Worm (Caenorhabditis elegans) whole organism, mixed stage, embryonic: ENCODE data around the gene gly-13.

ENCODE experiments used
- ceh-39 ChIP-seq: fragments of 150-350 bp; optimal IDR thresholded peaks from 2 replicates; lab custom pipeline; 2014; ENCODE audit warnings: missing biosample characterization, missing genetic modification characterization
- flh-1 ChIP-seq: fragments of 200-800 bp; sonication (Bioruptor generic); optimal IDR thresholded peaks from 2 replicates; lab custom pipeline; 2018; ENCODE audit warnings: mild to moderate bottlenecking, missing genetic modification characterization, moderate library complexity, missing compliant biosample characterization
- lin-13 ChIP-seq: fragments of 150-350 bp; optimal IDR thresholded peaks from 2 replicates; lab custom pipeline; 2014; ENCODE audit warnings: missing biosample characterization, missing genetic modification characterization
- lsy-2 ChIP-seq: fragments of 150-350 bp; optimal IDR thresholded peaks from 2 replicates; lab custom pipeline; 2014; ENCODE audit warnings: missing biosample characterization, missing genetic modification characterization
- mab-5 ChIP-seq: fragments of 150-350 bp; optimal IDR thresholded peaks from 2 replicates; lab custom pipeline; 2014; ENCODE audit warnings: missing biosample characterization, missing genetic modification characterization
- mep-1 ChIP-seq: fragments of 150-350 bp; optimal IDR thresholded peaks from 2 replicates; lab custom pipeline; 2017; ENCODE audit warnings: missing biosample characterization, missing genetic modification reagents, missing genetic modification characterization, inconsistent platforms
- mls-2 ChIP-seq: sonication (generic microtip); optimal IDR thresholded peaks from 2 replicates; lab custom pipeline; 2016; ENCODE audit warnings: mild to moderate bottlenecking, missing genetic modification characterization, moderate library complexity, missing compliant biosample characterization
- nhr-237 ChIP-seq: fragments of 150-350 bp; optimal IDR thresholded peaks from 2 replicates; lab custom pipeline; 2014; ENCODE audit warnings: missing biosample characterization, missing genetic modification characterization
- pha-4 ChIP-seq: fragments of 150-350 bp; optimal IDR thresholded peaks from 2 replicates; lab custom pipeline; 2018; ENCODE audit warnings: missing biosample characterization, missing genetic modification reagents, missing genetic modification characterization
- unc-39 ChIP-seq: fragments of 150-350 bp; optimal IDR thresholded peaks from 2 replicates; lab custom pipeline; 2014; ENCODE audit warnings: missing biosample characterization, missing genetic modification characterization
- unc-62 ChIP-seq: fragments of 150-350 bp; optimal IDR thresholded peaks from 2 replicates; lab custom pipeline; 2014; ENCODE audit warnings: missing biosample characterization, missing genetic modification reagents, missing genetic modification characterization
- ztf-11 ChIP-seq: fragments of 150-350 bp; optimal IDR thresholded peaks from 2 replicates; lab custom pipeline; 2014; ENCODE audit warnings: missing biosample characterization, missing genetic modification characterization

- TF ChIP-seq unc-39 (tag; lab: Kevin White, UChicago) (no peak), unc-62 (GFP tag; lab: Kevin White, UChicago) (no peak), mep-1 (no peak), ceh-39 (tag; lab: Kevin White, UChicago) (no peak), flh-1 (GFP tag; lab: Kevin White, UChicago) (no peak), nhr-237 (tag; lab: Kevin White, UChicago) (no peak), ztf-11 (tag; lab: Kevin White, UChicago) (no peak), lsy-2 (tag; lab: Kevin White, UChicago) (no peak), mls-2 (tag; lab: Kevin White, UChicago) (no peak), lin-13 (no peak), pha-4 (no peak), mab-5 (tag; lab: Kevin White, UChicago) (no peak)
Observed at ce11 chrX:9261626-9262189, 34.7 kb downstream of the gly-13 start.
